Worm (Caenorhabditis elegans) whole organism, L1 larva: Measurements from ENCODE around the gene tph-1.
A peak's percentile ranks its signal among the peaks of the same experiment; 100 is the strongest.

Experiments used
- C34B4.2 ChIP-seq: sonication (generic microtip); optimal IDR thresholded peaks from 2 replicates; lab custom pipeline; 2017; ENCODE audit warnings: mild to moderate bottlenecking, missing genetic modification characterization, missing compliant biosample characterization
- F16B12.6 ChIP-seq: fragments of 150-350 bp; optimal IDR thresholded peaks from 2 replicates; lab custom pipeline; 2014; ENCODE audit warnings: missing biosample characterization, missing genetic modification characterization
- blmp-1 ChIP-seq: fragments of 150-350 bp; optimal IDR thresholded peaks from 2 replicates; lab custom pipeline; 2014; ENCODE audit warnings: missing biosample characterization, missing genetic modification characterization
- efl-1 ChIP-seq, 4 experiments: fragments of 150-350 bp; optimal IDR thresholded peaks in 3 of 4; peaks in 1 of 4; 1 replicate in 1 of 4; 2 replicates in 3 of 4; lab custom pipeline; 2014; ENCODE audit warnings: missing biosample characterization in 2 of 4, missing genetic modification characterization in 2 of 4, missing genetic modification reagents in 2 of 4
- egl-13 ChIP-seq: sonication (generic microtip); optimal IDR thresholded peaks from 2 replicates; lab custom pipeline; 2016; ENCODE audit warnings: missing genotype, missing genetic modification reagents, missing genetic modification characterization, missing compliant biosample characterization
- fkh-10 ChIP-seq: sonication (generic microtip); optimal IDR thresholded peaks from 2 replicates; lab custom pipeline; 2017; ENCODE audit warnings: missing biosample characterization, missing genetic modification reagents, missing genetic modification characterization
- fos-1 ChIP-seq: fragments of 150-350 bp; optimal IDR thresholded peaks from 2 replicates; lab custom pipeline; 2014; ENCODE audit warnings: missing biosample characterization, missing genetic modification characterization
- hlh-17 ChIP-seq: fragments of 200-800 bp; sonication (Bioruptor generic); optimal IDR thresholded peaks from 2 replicates; lab custom pipeline; 2018; ENCODE audit warnings: missing genetic modification characterization, mild to moderate bottlenecking, missing compliant biosample characterization, moderate library complexity, borderline replicate concordance
- lin-14 ChIP-seq: fragments of 200-800 bp; sonication (Bioruptor generic); optimal IDR thresholded peaks from 2 replicates; lab custom pipeline; 2018; ENCODE audit warnings: mild to moderate bottlenecking, missing genetic modification characterization, moderate library complexity, missing compliant biosample characterization
- lin-35 ChIP-seq, 2 experiments: fragments of 150-350 bp; optimal IDR thresholded peaks; 2 replicates each; lab custom pipeline; 2014; ENCODE audit warnings: missing biosample characterization in 2 of 2, missing genetic modification characterization in 2 of 2, missing genetic modification reagents in 2 of 2
- lin-39 ChIP-seq: fragments of 150-350 bp; optimal IDR thresholded peaks from 2 replicates; lab custom pipeline; 2014; ENCODE audit warnings: missing biosample characterization, missing genetic modification reagents, missing genetic modification characterization
- mab-9 ChIP-seq: fragments of 200-800 bp; sonication (Bioruptor generic); IDR thresholded peaks from 2 replicates; pipeline ENCODE4 v1.3.6; 2022; ENCODE audit warnings: missing genetic modification reagents, missing genetic modification characterization, missing compliant biosample characterization
- nhr-19 ChIP-seq: fragments of 200-800 bp; sonication (Bioruptor generic); conservative IDR thresholded peaks from 2 replicates; pipeline ENCODE4 v1.3.6; 2022; ENCODE audit warnings: missing genetic modification characterization, missing compliant biosample characterization
- nhr-237 ChIP-seq: fragments of 150-350 bp; optimal IDR thresholded peaks from 2 replicates; lab custom pipeline; 2014; ENCODE audit warnings: missing biosample characterization, missing genetic modification characterization
- nhr-76 ChIP-seq: sonication (generic microtip); optimal IDR thresholded peaks from 2 replicates; lab custom pipeline; 2017; ENCODE audit warnings: missing biosample characterization, missing genetic modification characterization
- nhr-84 ChIP-seq: sonication (generic microtip); optimal IDR thresholded peaks from 2 replicates; lab custom pipeline; 2017; ENCODE audit warnings: missing biosample characterization, missing genetic modification characterization
- nhr-85 ChIP-seq: sonication (generic microtip); peaks from one replicate; lab custom pipeline; 2016; ENCODE audit warnings: missing genetic modification characterization, inconsistent platforms, missing compliant biosample characterization
- pax-3 ChIP-seq: fragments of 200-800 bp; sonication (Bioruptor generic); optimal IDR thresholded peaks from 2 replicates; lab custom pipeline; 2018; ENCODE audit warnings: mild to moderate bottlenecking, missing genetic modification characterization, moderate library complexity, missing compliant biosample characterization
- pqm-1 ChIP-seq: sonication (generic microtip); optimal IDR thresholded peaks from 3 replicates; lab custom pipeline; 2017; ENCODE audit warnings: missing biosample characterization, missing genetic modification characterization
- skn-1 ChIP-seq: fragments of 150-350 bp; optimal IDR thresholded peaks from 2 replicates; lab custom pipeline; 2014; ENCODE audit warnings: missing biosample characterization, missing genetic modification characterization
- snu-23 ChIP-seq: sonication (generic microtip); optimal IDR thresholded peaks from 2 replicates; lab custom pipeline; 2016; ENCODE audit warnings: missing genetic modification characterization, missing compliant biosample characterization
- sptf-1 ChIP-seq: fragments of 150-350 bp; optimal IDR thresholded peaks from 2 replicates; lab custom pipeline; 2014; ENCODE audit warnings: missing biosample characterization, missing genetic modification characterization
- tbx-2 ChIP-seq: sonication (generic microtip); optimal IDR thresholded peaks from 2 replicates; lab custom pipeline; 2016; ENCODE audit warnings: missing genetic modification characterization, missing compliant biosample characterization
- tlp-1 ChIP-seq: fragments of 150-350 bp; optimal IDR thresholded peaks from 2 replicates; lab custom pipeline; 2014; ENCODE audit warnings: missing biosample characterization, missing genetic modification characterization
- unc-130 ChIP-seq: fragments of 150-350 bp; optimal IDR thresholded peaks from 2 replicates; lab custom pipeline; 2017; ENCODE audit warnings: missing biosample characterization, missing genetic modification characterization, inconsistent platforms
- vab-15 ChIP-seq: sonication (generic microtip); optimal IDR thresholded peaks from 2 replicates; lab custom pipeline; 2017; ENCODE audit warnings: missing genotype, mild to moderate bottlenecking, missing genetic modification characterization, missing compliant biosample characterization

The tph-1 gene

ce11 chrII:7554716-7555247 is 5.6 kb downstream of the tph-1 start (continued):
- TF ChIP-seq nhr-85 (tag; lab: Kevin White, UChicago): peak; percentile 53
- no peak for TF ChIP-seq pax-3 (tag; lab: Kevin White, UChicago)
- TF ChIP-seq lin-35 (GFP tag; optimal IDR thresholded peaks at IDR 0.05; lab: Kevin White, UChicago): peak in 1 of 2 experiments; percentile 64
- TF ChIP-seq snu-23 (GFP tag; lab: Kevin White, UChicago): peak; percentile 33
- peak; percentile 2 for TF ChIP-seq skn-1 (tag; lab: Kevin White, UChicago)
- TF ChIP-seq pqm-1 (tag; lab: Kevin White, UChicago): peak; percentile 32
- TF ChIP-seq nhr-84 (tag; lab: Kevin White, UChicago): no peak
- no peak for TF ChIP-seq fos-1 (tag; lab: Kevin White, UChicago)
- TF ChIP-seq egl-13 (tag; lab: Kevin White, UChicago): no peak

DNA sequence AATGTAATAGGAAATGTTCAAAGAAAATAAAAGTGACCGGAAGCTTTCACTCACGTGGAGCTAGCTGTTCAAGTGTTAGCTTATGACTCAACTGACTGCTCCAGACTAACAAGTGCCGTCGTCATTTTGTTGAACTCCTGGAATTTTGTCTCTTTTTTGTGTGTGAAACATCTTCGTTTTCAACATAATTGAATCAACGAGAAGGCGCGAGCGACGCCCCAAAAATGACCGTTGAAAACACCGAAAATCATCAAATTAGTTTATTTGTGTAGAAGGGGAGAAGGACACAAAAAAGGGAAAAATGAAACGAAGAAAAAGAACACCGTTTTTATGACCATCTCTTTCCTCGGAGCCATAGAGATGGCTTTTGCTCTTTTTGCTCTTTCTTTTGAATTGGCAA is 6.3 kb downstream of the tph-1 start, which contains the start of gene ZK1290.14:
ZK1290.14 (minus strand) TSS at position 139 of the 400 bp plus-strand sequence.
- TF ChIP-seq unc-130: no peak
- peak; percentile 0 for TF ChIP-seq lin-14 (GFP tag; lab: Kevin White, UChicago)

DNA sequence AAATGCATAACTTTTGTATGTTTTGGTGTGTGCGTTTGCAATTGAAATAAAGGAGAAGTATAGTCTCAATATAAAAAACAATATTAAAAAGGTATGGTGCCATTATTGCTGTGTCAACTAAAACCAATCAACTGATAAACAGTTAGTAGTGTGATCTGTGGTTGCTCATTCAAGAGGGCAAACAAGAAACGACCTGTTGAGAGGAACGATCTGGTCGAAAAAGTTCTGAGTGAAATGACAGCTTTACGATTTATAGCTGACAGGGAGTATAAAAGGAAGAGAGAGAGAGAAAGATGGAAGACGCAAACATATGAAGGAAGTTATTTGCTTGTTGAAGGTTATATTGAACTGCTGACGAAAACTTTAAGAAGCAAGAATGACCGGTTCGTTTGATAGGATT is 8.8 kb downstream of the tph-1 start:
- no peak for TF ChIP-seq C34B4.2 (tag; lab: Kevin White, UChicago)
- TF ChIP-seq lin-14 (GFP tag; lab: Kevin White, UChicago): peak; percentile 10

- peak; percentile 43 for TF ChIP-seq lin-14 (GFP tag; lab: Kevin White, UChicago)
- no peak for TF ChIP-seq efl-1 (optimal IDR thresholded peaks at IDR 0.05; lab: Kevin White, UChicago)
- no peak for TF ChIP-seq efl-1 (GFP tag; optimal IDR thresholded peaks at IDR 0.05 in 1 of 2; lab: Kevin White, UChicago)
- TF ChIP-seq fkh-10: peak; percentile 88
These were observed 9.7 kb downstream of the tph-1 start for ce11 chrII:7558864-7559263.

DNA sequence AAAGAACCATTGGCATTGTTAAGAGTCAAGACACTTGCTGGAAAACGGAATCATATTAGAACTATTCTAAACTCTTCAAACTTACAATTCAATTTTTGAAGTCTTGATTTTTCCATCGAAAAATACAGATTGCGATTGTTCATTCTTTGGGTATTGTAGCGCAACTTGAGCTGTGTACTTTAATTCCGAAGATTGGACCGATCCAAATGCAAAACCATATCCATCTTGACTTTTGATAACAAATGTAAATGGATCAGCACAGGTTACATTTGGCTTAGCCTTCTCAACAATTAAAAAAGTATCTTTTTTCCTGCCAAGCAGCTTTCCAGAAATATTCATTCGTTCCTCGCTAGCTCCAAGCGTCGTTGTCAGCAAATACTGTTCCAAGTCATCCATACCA is 11.7 kb downstream of the tph-1 start:
- TF ChIP-seq hlh-17 (GFP tag; lab: Kevin White, UChicago): no peak
- no peak for TF ChIP-seq snu-23 (GFP tag; lab: Kevin White, UChicago)
- no peak for TF ChIP-seq vab-15 (tag; lab: Kevin White, UChicago)
- TF ChIP-seq nhr-19: no peak
- TF ChIP-seq, all 84 proteins: peak for 0

ce11 chrII:7561494-7561893 is 12.4 kb downstream of the tph-1 start, which contains the start of the genes ZK1290.11 and ZK1290.1:
Gene ZK1290.11, minus strand, starts transcription at chrII:7561594.
Gene ZK1290.1, plus strand, starts transcription at chrII:7561764.
- TF ChIP-seq sptf-1 (tag; lab: Kevin White, UChicago) (no peak), F16B12.6 (tag; lab: Kevin White, UChicago) (no peak)

DNA sequence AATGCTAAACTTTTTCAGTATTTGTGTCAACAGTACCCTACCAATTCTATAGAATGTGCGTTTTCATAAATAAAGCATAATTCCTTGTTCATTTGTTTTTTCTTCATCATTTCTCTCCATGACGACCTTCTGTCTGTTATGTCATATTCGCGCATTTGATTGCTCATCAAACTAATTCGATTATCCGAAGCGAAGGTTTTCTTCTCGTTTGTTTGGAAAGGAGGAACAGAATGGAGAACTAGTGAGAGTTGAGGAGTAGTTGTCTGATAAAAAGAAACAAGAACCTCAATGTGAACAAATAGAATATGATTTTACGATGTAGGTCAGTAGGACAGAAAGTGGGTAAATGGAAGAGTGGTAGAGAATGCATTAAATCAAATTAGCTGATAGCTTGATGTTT is 13.5 kb downstream of the tph-1 start:
- TF ChIP-seq lin-39: no peak
- TF ChIP-seq blmp-1 (tag; lab: Kevin White, UChicago): peak; percentile 56
- TF ChIP-seq, all 84 proteins: peak for 1

- TF ChIP-seq tbx-2 (tag; lab: Kevin White, UChicago): no peak
- no peak for TF ChIP-seq mab-9 (GFP tag; lab: Robert Waterston, UW)
- TF ChIP-seq nhr-76 (tag; lab: Kevin White, UChicago): no peak
- TF ChIP-seq fos-1 (tag; lab: Kevin White, UChicago): no peak
These were observed 21.2 kb downstream of the tph-1 start, which contains the start of gene F35D2.3 for ce11 chrII:7570305-7570704. Gene F35D2.3, plus strand, starts transcription at chrII:7570605.

ce11 chrII:7570820-7571219 is 21.7 kb downstream of the tph-1 start:
- TF ChIP-seq lin-14 (GFP tag; lab: Kevin White, UChicago) (peak; percentile 8), tlp-1 (no peak), nhr-237 (tag; lab: Kevin White, UChicago) (no peak)
